Worm (Caenorhabditis elegans) whole organism, L4 larva: ENCODE results near the gene tpst-2.

Source experiments
- D1046.2 ChIP-seq: fragments of 200-800 bp; sonication (Bioruptor generic); IDR thresholded peaks from 2 replicates; pipeline ENCODE4 v1.3.6; 2022; ENCODE audit warnings: missing genetic modification characterization, missing compliant biosample characterization
- F10B5.3 ChIP-seq: sonication (generic microtip); optimal IDR thresholded peaks from 2 replicates; lab custom pipeline; 2016; ENCODE audit warnings: mild to moderate bottlenecking, missing genetic modification characterization, missing compliant biosample characterization
- F37D6.2 ChIP-seq: sonication (generic microtip); optimal IDR thresholded peaks from 2 replicates; lab custom pipeline; 2016; ENCODE audit warnings: mild to moderate bottlenecking, missing genetic modification characterization, missing compliant biosample characterization
- F44E2.7 ChIP-seq: fragments of 200-800 bp; sonication (Bioruptor generic); IDR thresholded peaks from 2 replicates; pipeline ENCODE4 v2.1.2; 2022; ENCODE audit warnings: missing genetic modification characterization, missing compliant biosample characterization
- F49E8.2 ChIP-seq: sonication (generic microtip); optimal IDR thresholded peaks from 2 replicates; lab custom pipeline; 2016; ENCODE audit warnings: missing compliant biosample characterization, mild to moderate bottlenecking, missing genetic modification characterization, borderline replicate concordance
- T26A8.4 ChIP-seq: fragments of 200-800 bp; sonication (Bioruptor generic); IDR thresholded peaks from 2 replicates; pipeline ENCODE4 v1.3.6; 2022; ENCODE audit warnings: missing genetic modification characterization, missing compliant biosample characterization
- Y105C5A.15 ChIP-seq: fragments of 200-800 bp; sonication (Bioruptor generic); IDR thresholded peaks from 2 replicates; pipeline ENCODE4 v1.3.6; 2022; ENCODE audit warnings: missing genetic modification characterization, missing compliant biosample characterization
- Y48G9A.11 ChIP-seq: fragments of 200-800 bp; sonication (Bioruptor generic); IDR thresholded peaks from 2 replicates; pipeline ENCODE4 v1.3.6; 2022; ENCODE audit warnings: missing genetic modification reagents, missing genetic modification characterization, missing compliant biosample characterization
- aha-1 ChIP-seq: fragments of 150-350 bp; peaks from one replicate; lab custom pipeline; 2014; ENCODE audit warnings: missing biosample characterization, missing genetic modification characterization
- ama-1 ChIP-seq: fragments of 150-350 bp; optimal IDR thresholded peaks from 2 replicates; lab custom pipeline; 2014; ENCODE audit warnings: inconsistent platforms, mixed read lengths
- arid-1 ChIP-seq: fragments of 200-800 bp; sonication (Bioruptor generic); conservative IDR thresholded peaks from 2 replicates; pipeline ENCODE4 v1.3.6; 2022; ENCODE audit warnings: missing genetic modification reagents, missing genetic modification characterization, missing compliant biosample characterization
- ceh-20 ChIP-seq: fragments of 200-800 bp; sonication (Bioruptor generic); IDR thresholded peaks from 2 replicates; pipeline ENCODE4 v1.3.6; 2022; ENCODE audit warnings: missing genetic modification reagents, missing genetic modification characterization, missing compliant biosample characterization
- cey-2 ChIP-seq: sonication (generic microtip); optimal IDR thresholded peaks from 3 replicates; lab custom pipeline; 2017; ENCODE audit warnings: missing genetic modification characterization, mild to moderate bottlenecking, missing compliant biosample characterization, antibody characterized with exemption, borderline replicate concordance; ENCODE audit not compliant: insufficient read depth
- daf-16 ChIP-seq, 3 experiments: sonication (generic microtip); optimal IDR thresholded peaks; 2 replicates each; lab custom pipeline; 2016 to 2017; ENCODE audit warnings: missing genetic modification characterization in 3 of 3, missing genetic modification reagents in 3 of 3, mild to moderate bottlenecking in 2 of 3, missing compliant biosample characterization in 2 of 3, missing biosample characterization in 1 of 3, moderate library complexity in 1 of 3
- dmd-6 ChIP-seq: fragments of 200-800 bp; sonication (Bioruptor generic); IDR thresholded peaks from 2 replicates; pipeline ENCODE4 v1.3.6; 2022; ENCODE audit warnings: missing genetic modification reagents, missing genetic modification characterization, missing compliant biosample characterization
- dpl-1 ChIP-seq: fragments of 150-350 bp; optimal IDR thresholded peaks from 2 replicates; lab custom pipeline; 2014; ENCODE audit warnings: missing biosample characterization, missing genetic modification reagents, missing genetic modification characterization
- duxl-1 ChIP-seq: sonication (generic microtip); optimal IDR thresholded peaks from 2 replicates; lab custom pipeline; 2016; ENCODE audit warnings: mild to moderate bottlenecking, missing genetic modification characterization, moderate library complexity, missing compliant biosample characterization; ENCODE audit not compliant: poor library complexity
- egl-43 ChIP-seq: fragments of 200-800 bp; sonication (Bioruptor generic); IDR thresholded peaks from 2 replicates; pipeline ENCODE4 v1.3.6; 2022; ENCODE audit warnings: missing genetic modification reagents, missing genetic modification characterization, missing compliant biosample characterization
- fkh-10 ChIP-seq: fragments of 150-350 bp; optimal IDR thresholded peaks from 2 replicates; lab custom pipeline; 2014; ENCODE audit warnings: missing biosample characterization, missing genetic modification reagents, missing genetic modification characterization
- fos-1 ChIP-seq: fragments of 150-350 bp; optimal IDR thresholded peaks from 2 replicates; lab custom pipeline; 2014; ENCODE audit warnings: missing biosample characterization, missing genetic modification characterization
- hlh-11 ChIP-seq: fragments of 200-800 bp; sonication (Bioruptor generic); optimal IDR thresholded peaks from 2 replicates; lab custom pipeline; 2018; ENCODE audit warnings: mild to moderate bottlenecking, missing genetic modification characterization, missing compliant biosample characterization
- hmg-1.1 ChIP-seq: fragments of 200-800 bp; sonication (Bioruptor generic); IDR thresholded peaks from 2 replicates; pipeline ENCODE4 v1.3.6; 2022; ENCODE audit warnings: missing genetic modification reagents, missing genetic modification characterization, missing compliant biosample characterization
- lin-15B ChIP-seq: fragments of 150-350 bp; sonication (generic microtip); optimal IDR thresholded peaks from 3 replicates; lab custom pipeline; 2014; ENCODE audit warnings: missing biosample characterization, missing genetic modification characterization
- lin-29 ChIP-seq: fragments of 200-800 bp; sonication (Bioruptor generic); IDR thresholded peaks from 2 replicates; pipeline ENCODE4 v1.3.6; 2022; ENCODE audit warnings: missing genetic modification reagents, missing genetic modification characterization, missing compliant biosample characterization
- lin-38 ChIP-seq: fragments of 200-800 bp; sonication (Bioruptor generic); IDR thresholded peaks from 2 replicates; pipeline ENCODE4 v1.3.6; 2022; ENCODE audit warnings: missing genetic modification reagents, missing genetic modification characterization, missing compliant biosample characterization
- lin-39 ChIP-seq: fragments of 150-350 bp; optimal IDR thresholded peaks from 2 replicates; lab custom pipeline; 2014; ENCODE audit warnings: missing biosample characterization, missing genetic modification reagents, missing genetic modification characterization
- lsy-2 ChIP-seq, 2 experiments: fragments of 150-350 bp in 1 of 2; sonication (generic microtip) in 1 of 2; optimal IDR thresholded peaks; 2 replicates each; lab custom pipeline; 2014 to 2017; ENCODE audit warnings: missing biosample characterization in 2 of 2, missing genetic modification characterization in 2 of 2
- madf-9 ChIP-seq: fragments of 200-800 bp; sonication (Bioruptor generic); conservative IDR thresholded peaks from 2 replicates; pipeline ENCODE4 v1.3.6; 2022; ENCODE audit warnings: missing genetic modification reagents, missing genetic modification characterization, missing compliant biosample characterization
- mep-1 ChIP-seq: fragments of 150-350 bp; sonication (generic microtip); optimal IDR thresholded peaks from 3 replicates; lab custom pipeline; 2014; ENCODE audit warnings: missing biosample characterization, missing genetic modification characterization
- mes-2 ChIP-seq: sonication (generic microtip); optimal IDR thresholded peaks from 2 replicates; lab custom pipeline; 2016; ENCODE audit warnings: missing genotype, mild to moderate bottlenecking, missing genetic modification characterization, missing compliant biosample characterization; ENCODE audit not compliant: poor library complexity, severe bottlenecking
- mxl-3 ChIP-seq: fragments of 200-800 bp; sonication (Bioruptor generic); optimal IDR thresholded peaks from 2 replicates; lab custom pipeline; 2018; ENCODE audit warnings: mild to moderate bottlenecking, missing genetic modification characterization, missing compliant biosample characterization
- nhr-11 ChIP-seq: fragments of 150-350 bp; optimal IDR thresholded peaks from 2 replicates; lab custom pipeline; 2014; ENCODE audit warnings: missing biosample characterization, missing genetic modification characterization
- nhr-111 ChIP-seq: fragments of 200-800 bp; sonication (Bioruptor generic); optimal IDR thresholded peaks from 2 replicates; lab custom pipeline; 2018; ENCODE audit warnings: mild to moderate bottlenecking, missing genetic modification characterization, missing compliant biosample characterization
- nhr-41 ChIP-seq: fragments of 200-800 bp; sonication (Bioruptor generic); IDR thresholded peaks from 2 replicates; pipeline ENCODE4 v1.3.6; 2022; ENCODE audit warnings: missing genetic modification reagents, missing genetic modification characterization, missing compliant biosample characterization
- nhr-77 ChIP-seq: fragments of 150-350 bp; optimal IDR thresholded peaks from 2 replicates; lab custom pipeline; 2014; ENCODE audit warnings: missing biosample characterization, missing genetic modification characterization
- pqm-1 ChIP-seq: sonication (generic microtip); optimal IDR thresholded peaks from 2 replicates; lab custom pipeline; 2017; ENCODE audit warnings: missing biosample characterization, missing genetic modification characterization
- set-16 ChIP-seq: fragments of 200-800 bp; sonication (Bioruptor generic); IDR thresholded peaks from 2 replicates; pipeline ENCODE4 v1.3.6; 2022; ENCODE audit warnings: missing genetic modification reagents, missing genetic modification characterization, missing compliant biosample characterization
- spr-1 ChIP-seq: sonication (generic microtip); optimal IDR thresholded peaks from 2 replicates; lab custom pipeline; 2016; ENCODE audit warnings: mild to moderate bottlenecking, missing genetic modification characterization, missing compliant biosample characterization
- tag-97 ChIP-seq: fragments of 200-800 bp; sonication (Bioruptor generic); IDR thresholded peaks from 2 replicates; pipeline ENCODE4 v1.3.6; 2022; ENCODE audit warnings: missing genetic modification characterization, missing compliant biosample characterization
- unc-130 ChIP-seq: sonication (generic microtip); optimal IDR thresholded peaks from 2 replicates; lab custom pipeline; 2016; ENCODE audit warnings: missing genetic modification reagents, missing genetic modification characterization, missing compliant biosample characterization
- unc-39 ChIP-seq: sonication (generic microtip); optimal IDR thresholded peaks from 2 replicates; lab custom pipeline; 2017; ENCODE audit warnings: missing biosample characterization, missing genetic modification characterization
- zip-11 ChIP-seq: fragments of 200-800 bp; sonication (Bioruptor generic); IDR thresholded peaks from 2 replicates; pipeline ENCODE4 v1.3.6; 2022; ENCODE audit warnings: missing genetic modification characterization, missing compliant biosample characterization
- zip-2 ChIP-seq: fragments of 150-350 bp; optimal IDR thresholded peaks from 2 replicates; lab custom pipeline; 2014; ENCODE audit warnings: missing biosample characterization, missing genetic modification characterization

The tpst-2 gene

ce11 chrIII:783254-783753 is 12.2 kb downstream of the tpst-2 start, which contains the start of the genes dagl-2 and ppm-1.G (continued):
- no peak for TF ChIP-seq cey-2 (tag; lab: Kevin White, UChicago)
- TF ChIP-seq lin-15B (tag; lab: Kevin White, UChicago), result peak; percentile 36

ce11 chrIII:789604-790003 is 18.5 kb downstream of the tpst-2 start:
- TF ChIP-seq aha-1 (tag; lab: Kevin White, UChicago), result peak; percentile 34
- no peak for TF ChIP-seq ama-1 (lab: Kevin White, UChicago)
- TF ChIP-seq hmg-1.1 (GFP tag; lab: Robert Waterston, UW), result no peak
- TF ChIP-seq F49E8.2 (tag; lab: Kevin White, UChicago), result no peak
- TF ChIP-seq, all 104 proteins: peak for 1

- TF ChIP-seq pqm-1 (tag; lab: Kevin White, UChicago) (no peak), fkh-10 (GFP tag; lab: Kevin White, UChicago) (no peak), nhr-41 (GFP tag; lab: Robert Waterston, UW) (no peak), nhr-111 (no peak)
- TF ChIP-seq, all 104 proteins: peak for 0
These were observed 19.5 kb downstream of the tpst-2 start for ce11 chrIII:790591-790990.

ce11 chrIII:793595-793994 is 22.5 kb downstream of the tpst-2 start, which contains the start of gene snt-2:
Gene snt-2, minus strand, starts transcription at chrIII:793733.
- TF ChIP-seq zip-2 (tag; lab: Kevin White, UChicago) (peak; percentile 7), fos-1 (no peak), zip-11 (no peak), madf-9 (GFP tag; lab: Robert Waterston, UW) (no peak), dmd-6 (GFP tag; lab: Robert Waterston, UW) (peak; percentile 36), nhr-77 (tag; lab: Kevin White, UChicago) (peak; percentile 23), unc-130 (GFP tag; lab: Kevin White, UChicago) (peak; percentile 59), aha-1 (tag; lab: Kevin White, UChicago) (peak; percentile 99), lin-39 (tag; lab: Kevin White, UChicago) (no peak), spr-1 (tag; lab: Kevin White, UChicago) (peak; percentile 28), cey-2 (tag; lab: Kevin White, UChicago) (no peak), F10B5.3 (tag; lab: Kevin White, UChicago) (peak; percentile 15), F44E2.7 (GFP tag; lab: Robert Waterston, UW) (no peak), nhr-41 (GFP tag; lab: Robert Waterston, UW) (no peak), mxl-3 (GFP tag; lab: Kevin White, UChicago) (peak; percentile 51), lin-38 (GFP tag; lab: Robert Waterston, UW) (peak; percentile 78), lin-15B (tag; lab: Kevin White, UChicago) (peak; percentile 14), F37D6.2 (tag; lab: Kevin White, UChicago) (peak; percentile 38), D1046.2 (GFP tag; lab: Robert Waterston, UW) (peak; percentile 100), lsy-2 (tag; optimal IDR thresholded peaks at IDR 0.05; lab: Kevin White, UChicago) (peak; percentile 94 to 99), T26A8.4 (peak; percentile 58), mep-1 (tag; lab: Kevin White, UChicago) (peak; percentile 84), ceh-20 (0 out of 2 replicates have a peak, but pooled peaks have one; percentile 22), arid-1 (0 out of 2 replicates have a peak, but pooled peaks have one; percentile 32), tag-97 (GFP tag; lab: Robert Waterston, UW) (no peak), set-16 (GFP tag; lab: Robert Waterston, UW) (peak; percentile 39; the same call in 1 of the 2 replicates), Y48G9A.11 (GFP tag; lab: Robert Waterston, UW) (peak; percentile 61; the same call in 1 of the 2 replicates), unc-39 (tag; lab: Kevin White, UChicago) (no peak), daf-16 (GFP tag; optimal IDR thresholded peaks at IDR 0.05; lab: Kevin White, UChicago) (no peak), daf-16 (tag; optimal IDR thresholded peaks at IDR 0.05; lab: Kevin White, UChicago) (peak; percentile 29), Y105C5A.15 (GFP tag; lab: Robert Waterston, UW) (no peak), hlh-11 (peak; percentile 62), hmg-1.1 (GFP tag; lab: Robert Waterston, UW) (peak; percentile 72), lin-29 (no peak), duxl-1 (tag; lab: Kevin White, UChicago) (peak; percentile 42), dpl-1 (peak; percentile 81), nhr-11 (tag; lab: Kevin White, UChicago) (peak; percentile 63), egl-43 (GFP tag; lab: Robert Waterston, UW) (0 out of 2 replicates have a peak, but pooled peaks have one; percentile 20), mes-2 (peak; percentile 85)
